Fruit fly (Drosophila melanogaster) whole organism, embryonic: ENCODE results near the gene GstO3.

Experiments
- BEAF-32 ChIP-seq: fragments of 200-800 bp; sonication (Bioruptor generic); optimal IDR thresholded peaks from 3 replicates; lab custom pipeline; 2017; ENCODE audit warnings: missing biosample characterization, missing genetic modification characterization, mild to moderate bottlenecking, moderate library complexity, missing genetic modification reagents
- Bgb ChIP-seq: fragments of 200-800 bp; sonication (Bioruptor generic); IDR thresholded peaks from 2 replicates; pipeline ENCODE4 v1.3.6; 2022; ENCODE audit warnings: missing biosample characterization, missing genetic modification characterization; ENCODE audit not compliant: partially characterized antibody
- Bteb2 ChIP-seq: fragments of 200-800 bp; sonication (Bioruptor generic); optimal IDR thresholded peaks from 2 replicates; lab custom pipeline; 2016; ENCODE audit warnings: missing biosample characterization, missing genetic modification characterization
- CG11247 ChIP-seq: fragments of 200-800 bp; sonication (Bioruptor generic); IDR thresholded peaks from 2 replicates; pipeline ENCODE4 v1.3.6; 2022; ENCODE audit warnings: missing biosample characterization, missing genetic modification characterization
- CG14050 ChIP-seq: fragments of 200-800 bp; sonication (Bioruptor generic); IDR thresholded peaks from 3 replicates; pipeline ENCODE4 v1.3.6; 2022; ENCODE audit warnings: missing biosample characterization, missing genetic modification characterization
- CG18262 ChIP-seq: fragments of 200-800 bp; optimal IDR thresholded peaks from 3 replicates; lab custom pipeline; 2019; ENCODE audit warnings: missing biosample characterization, mild to moderate bottlenecking, missing genetic modification characterization, moderate library complexity
- CG18599 ChIP-seq: fragments of 200-800 bp; sonication (Bioruptor generic); optimal IDR thresholded peaks from 3 replicates; lab custom pipeline; 2017; ENCODE audit warnings: missing biosample characterization, missing genetic modification characterization, mild to moderate bottlenecking, moderate library complexity, missing genetic modification reagents
- CG18764 ChIP-seq: fragments of 200-800 bp; sonication (Bioruptor generic); optimal IDR thresholded peaks from 3 replicates; lab custom pipeline; 2016; ENCODE audit warnings: missing biosample characterization, missing genetic modification characterization
- CG2120 ChIP-seq: fragments of 200-800 bp; sonication (Bioruptor generic); optimal IDR thresholded peaks from 3 replicates; lab custom pipeline; 2016; ENCODE audit warnings: missing biosample characterization, missing genetic modification characterization
- CG32532 ChIP-seq: fragments of 200-800 bp; sonication (Bioruptor generic); IDR thresholded peaks from 2 replicates; pipeline ENCODE4 v1.3.6; 2022; ENCODE audit warnings: missing biosample characterization, missing genetic modification characterization
- CG34224 ChIP-seq: fragments of 200-800 bp; sonication (Bioruptor generic); IDR thresholded peaks from 3 replicates; pipeline ENCODE4 v1.3.6; 2022; ENCODE audit warnings: missing biosample characterization, missing genetic modification characterization; ENCODE audit not compliant: partially characterized antibody
- CG3995 ChIP-seq: fragments of 200-800 bp; sonication (Bioruptor generic); optimal IDR thresholded peaks from 3 replicates; lab custom pipeline; 2016; ENCODE audit warnings: missing biosample characterization, missing genetic modification characterization
- CG4424 ChIP-seq: fragments of 200-800 bp; sonication (Bioruptor generic); optimal IDR thresholded peaks from 3 replicates; lab custom pipeline; 2016; ENCODE audit warnings: missing biosample characterization, missing genetic modification characterization
- CG4617 ChIP-seq: fragments of 200-800 bp; sonication (Bioruptor generic); optimal IDR thresholded peaks from 3 replicates; lab custom pipeline; 2016; ENCODE audit warnings: missing biosample characterization, missing genetic modification characterization, borderline replicate concordance
- CG4820 ChIP-seq: fragments of 200-800 bp; sonication (Bioruptor generic); optimal IDR thresholded peaks from 3 replicates; lab custom pipeline; 2016; ENCODE audit warnings: missing biosample characterization, missing genetic modification characterization
- CG9215 ChIP-seq: fragments of 200-800 bp; sonication (Bioruptor generic); IDR thresholded peaks from 2 replicates; pipeline ENCODE4 v1.3.6; 2022; ENCODE audit warnings: missing biosample characterization, missing genetic modification characterization
- CTCF ChIP-seq: fragments of 200-800 bp; sonication (Bioruptor generic); optimal IDR thresholded peaks from 2 replicates; lab custom pipeline; 2017; ENCODE audit warnings: missing biosample characterization, mild to moderate bottlenecking, missing genetic modification characterization, moderate library complexity
- D19A ChIP-seq: fragments of 200-800 bp; optimal IDR thresholded peaks from 3 replicates; lab custom pipeline; 2019; ENCODE audit warnings: missing biosample characterization, mild to moderate bottlenecking, missing genetic modification characterization, moderate library complexity
- Dfd ChIP-seq, 2 experiments: fragments of >200 bp; optimal IDR thresholded peaks; 2 replicates each; lab custom pipeline; 2017; ENCODE audit warnings: missing biosample characterization in 2 of 2, missing genetic modification characterization in 2 of 2
- Dll ChIP-seq: fragments of 200-800 bp; sonication (Bioruptor generic); IDR thresholded peaks from 4 replicates; pipeline ENCODE4 v1.3.6; 2022; ENCODE audit warnings: missing biosample characterization, missing genetic modification characterization; ENCODE audit not compliant: partially characterized antibody
- Fer1 ChIP-seq: fragments of 200-800 bp; sonication (Bioruptor generic); optimal IDR thresholded peaks from 2 replicates; lab custom pipeline; 2017; ENCODE audit warnings: missing biosample characterization, mild to moderate bottlenecking, missing genetic modification characterization
- Gug ChIP-seq: fragments of 200-800 bp; sonication (Bioruptor generic); IDR thresholded peaks from 4 replicates; pipeline ENCODE4 v1.3.6; 2022; ENCODE audit warnings: missing biosample characterization, missing genetic modification characterization
- HLH54F ChIP-seq: fragments of 200-800 bp; sonication (Bioruptor generic); optimal IDR thresholded peaks from 3 replicates; lab custom pipeline; 2016; ENCODE audit warnings: missing biosample characterization, missing genetic modification characterization
- Hand ChIP-seq: fragments of 200-800 bp; sonication (Bioruptor generic); optimal IDR thresholded peaks from 2 replicates; lab custom pipeline; 2017; ENCODE audit warnings: mild to moderate bottlenecking, missing biosample characterization, missing genetic modification reagents, missing genetic modification characterization
- Hsf ChIP-seq: fragments of 200-800 bp; sonication (Bioruptor generic); optimal IDR thresholded peaks from 3 replicates; lab custom pipeline; 2016; ENCODE audit warnings: missing biosample characterization, missing genetic modification characterization
- Med ChIP-seq: fragments of 200-800 bp; sonication (Bioruptor generic); peaks from one replicate; lab custom pipeline; 2016; ENCODE audit warnings: missing biosample characterization, missing genetic modification characterization, mild to moderate bottlenecking, inconsistent platforms, moderate library complexity
- Meics ChIP-seq: fragments of 200-800 bp; sonication (Bioruptor generic); optimal IDR thresholded peaks from 2 replicates; lab custom pipeline; 2017; ENCODE audit warnings: missing biosample characterization, mild to moderate bottlenecking, missing genetic modification characterization
- NFAT ChIP-seq: fragments of 200-800 bp; sonication (Bioruptor generic); IDR thresholded peaks from 2 replicates; pipeline ENCODE4 v1.3.6; 2022; ENCODE audit warnings: missing biosample characterization, missing genetic modification characterization
- Opbp ChIP-seq: fragments of 200-800 bp; sonication (Bioruptor generic); IDR thresholded peaks from 3 replicates; pipeline ENCODE4 v1.3.6; 2022; ENCODE audit warnings: missing biosample characterization, missing genetic modification characterization; ENCODE audit not compliant: partially characterized antibody
- Pdp1 ChIP-seq, 2 experiments: fragments of 200-800 bp; sonication (Bioruptor generic); optimal IDR thresholded peaks; 3 replicates each; lab custom pipeline; 2016; ENCODE audit warnings: missing biosample characterization in 2 of 2, missing genetic modification characterization in 2 of 2, mild to moderate bottlenecking in 1 of 2, moderate library complexity in 1 of 2
- Scr ChIP-seq: fragments of 200-800 bp; sonication (Bioruptor generic); IDR thresholded peaks from 2 replicates; pipeline ENCODE4 v1.3.6; 2022; ENCODE audit warnings: missing biosample characterization, missing genetic modification characterization; ENCODE audit not compliant: partially characterized antibody
- Six4 ChIP-seq: fragments of 200-800 bp; sonication (Bioruptor generic); optimal IDR thresholded peaks from 2 replicates; lab custom pipeline; 2016; ENCODE audit warnings: missing biosample characterization, missing genetic modification characterization
- Sox102F ChIP-seq: fragments of 200-800 bp; sonication (Bioruptor generic); optimal IDR thresholded peaks from 2 replicates; lab custom pipeline; 2018; ENCODE audit warnings: missing biosample characterization, mild to moderate bottlenecking, missing genetic modification characterization, moderate library complexity
- Vsx1 ChIP-seq: fragments of 200-800 bp; sonication (Bioruptor generic); optimal IDR thresholded peaks from 2 replicates; lab custom pipeline; 2017; ENCODE audit warnings: missing biosample characterization, mild to moderate bottlenecking, missing genetic modification characterization, missing genetic modification reagents
- bcd ChIP-seq: fragments of 200-800 bp; sonication (Bioruptor generic); optimal IDR thresholded peaks from 2 replicates; lab custom pipeline; 2017; ENCODE audit warnings: missing biosample characterization, mild to moderate bottlenecking, missing genetic modification characterization
- chif ChIP-seq, 2 experiments: fragments of 200-800 bp; sonication (Bioruptor generic); optimal IDR thresholded peaks; 3 replicates each; lab custom pipeline; 2016; ENCODE audit warnings: missing biosample characterization in 2 of 2, missing genetic modification characterization in 2 of 2
- croc ChIP-seq: fragments of 200-800 bp; sonication (Bioruptor generic); conservative IDR thresholded peaks from 3 replicates; pipeline ENCODE4 v1.3.6; 2022; ENCODE audit warnings: missing biosample characterization, missing genetic modification characterization
- dati ChIP-seq: fragments of 200-800 bp; sonication (Bioruptor generic); IDR thresholded peaks from 2 replicates; pipeline ENCODE4 v1.3.6; 2022; ENCODE audit warnings: missing biosample characterization, missing genetic modification characterization
- ems ChIP-seq: fragments of 200-800 bp; sonication (Bioruptor generic); optimal IDR thresholded peaks from 3 replicates; lab custom pipeline; 2016; ENCODE audit warnings: missing biosample characterization, missing genetic modification characterization
- eve ChIP-seq, 2 experiments: fragments of >200 bp; optimal IDR thresholded peaks; 2 replicates each; lab custom pipeline; 2017; ENCODE audit warnings: missing biosample characterization in 2 of 2, missing genetic modification characterization in 2 of 2
- fd102C ChIP-seq: fragments of 200-800 bp; sonication (Bioruptor generic); optimal IDR thresholded peaks from 2 replicates; lab custom pipeline; 2018; ENCODE audit warnings: missing biosample characterization, mild to moderate bottlenecking, missing genetic modification characterization, moderate library complexity
- gro ChIP-seq: fragments of 200-800 bp; sonication (Bioruptor generic); optimal IDR thresholded peaks from 2 replicates; lab custom pipeline; 2016; ENCODE audit warnings: missing biosample characterization, missing genetic modification characterization
- hth ChIP-seq: fragments of >200 bp; optimal IDR thresholded peaks from 2 replicates; lab custom pipeline; 2017; ENCODE audit warnings: inconsistent platforms
- insv ChIP-seq, 2 experiments: fragments of 200-800 bp; sonication (Bioruptor generic); optimal IDR thresholded peaks; 3 replicates each; lab custom pipeline; 2016 to 2018; ENCODE audit warnings: missing biosample characterization in 2 of 2, missing genetic modification characterization in 2 of 2
- luna ChIP-seq: fragments of 200-800 bp; sonication (Bioruptor generic); optimal IDR thresholded peaks from 2 replicates; lab custom pipeline; 2016; ENCODE audit warnings: missing biosample characterization, missing genetic modification characterization
- nerfin-1 ChIP-seq: fragments of 200-800 bp; sonication (Bioruptor generic); optimal IDR thresholded peaks from 3 replicates; lab custom pipeline; 2019; ENCODE audit warnings: missing biosample characterization, mild to moderate bottlenecking, missing genetic modification characterization, moderate library complexity
- schlank ChIP-seq: fragments of 200-800 bp; sonication (Bioruptor generic); optimal IDR thresholded peaks from 2 replicates; lab custom pipeline; 2018; ENCODE audit warnings: missing biosample characterization, mild to moderate bottlenecking, missing genetic modification characterization
- sens ChIP-seq: fragments of 200-800 bp; sonication (Bioruptor generic); peaks from one replicate; lab custom pipeline; 2016; ENCODE audit warnings: missing biosample characterization, missing genetic modification characterization
- tap ChIP-seq: fragments of 200-800 bp; optimal IDR thresholded peaks from 3 replicates; lab custom pipeline; 2019; ENCODE audit warnings: missing biosample characterization, mild to moderate bottlenecking, missing genetic modification characterization, moderate library complexity
- vnd ChIP-seq: fragments of 200-800 bp; sonication (Bioruptor generic); IDR thresholded peaks from 3 replicates; pipeline ENCODE4 v1.3.6; 2022; ENCODE audit warnings: missing biosample characterization, missing genetic modification characterization; ENCODE audit not compliant: partially characterized antibody
- yki ChIP-seq: fragments of >200 bp; optimal IDR thresholded peaks from 3 replicates; lab custom pipeline; 2018
- zfh1 ChIP-seq: fragments of 200-800 bp; sonication (Bioruptor generic); IDR thresholded peaks from 3 replicates; pipeline ENCODE4 v1.3.6; 2022; ENCODE audit warnings: missing biosample characterization, missing genetic modification characterization

GstO3 gene

DNA sequence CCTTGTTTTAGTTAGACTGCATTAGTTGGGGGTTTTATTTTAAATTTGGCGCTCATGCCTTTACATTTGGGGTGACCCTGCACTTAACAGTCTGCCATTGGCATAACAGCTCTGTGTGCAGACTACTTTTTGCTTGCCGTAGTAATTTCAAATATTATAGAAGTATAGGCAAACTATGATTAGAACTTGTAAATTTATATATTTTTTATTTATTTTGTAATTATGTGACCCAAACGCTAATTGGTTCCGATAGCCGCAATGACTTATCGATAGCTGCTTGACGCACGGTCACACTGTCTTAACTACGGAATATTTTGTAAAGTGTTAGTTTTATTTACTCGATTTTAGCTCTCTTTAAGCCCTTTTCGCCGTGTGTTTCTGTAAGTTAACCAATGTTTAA is 26.0 kb downstream of the GstO3 start, which contains the start of gene rhea (continued):
- TF ChIP-seq Vsx1 (GFP tag; lab: Kevin White, UChicago) (peak; percentile 28), CG3995 (GFP tag; lab: Kevin White, UChicago) (peak; percentile 82), Six4 (GFP tag; lab: Kevin White, UChicago) (peak; percentile 30), CG14050 (no peak), Hsf (no peak), tap (tag; lab: Kevin White, UChicago) (peak; percentile 13), Pdp1 (GFP tag; optimal IDR thresholded peaks at IDR 0.05; lab: Kevin White, UChicago) (peak in 1 of 2 experiments; percentile 56), Bgb (peak; percentile 83), dati (no peak), BEAF-32 (GFP tag; lab: Kevin White, UChicago) (peak; percentile 84), fd102C (GFP tag; lab: Kevin White, UChicago) (no peak), chif (GFP tag; optimal IDR thresholded peaks at IDR 0.05; lab: Kevin White, UChicago) (no peak), D19A (tag; lab: Kevin White, UChicago) (peak; percentile 3), Hand (GFP tag; lab: Kevin White, UChicago) (no peak), Dfd (GFP tag; optimal IDR thresholded peaks at IDR 0.05; lab: Kevin White, UChicago) (no peak), insv (GFP tag; optimal IDR thresholded peaks at IDR 0.05; lab: Kevin White, UChicago) (no peak), CG34224 (GFP tag; lab: Robert Waterston, UW) (peak; percentile 82), CG4820 (GFP tag; lab: Kevin White, UChicago) (peak; percentile 19), nerfin-1 (tag; lab: Kevin White, UChicago) (no peak), vnd (peak; percentile 59; the same call in 2 of the 3 replicates), bcd (GFP tag; lab: Kevin White, UChicago) (no peak), ems (GFP tag; lab: Kevin White, UChicago) (peak; percentile 12), CG2120 (GFP tag; lab: Kevin White, UChicago) (peak; percentile 7), yki (no peak), eve (GFP tag; optimal IDR thresholded peaks at IDR 0.05; lab: Kevin White, UChicago) (no peak), sens (GFP tag; lab: Kevin White, UChicago) (peak; percentile 73), Opbp (GFP tag; lab: Robert Waterston, UW) (peak; percentile 80; the same call in 1 of the 3 replicates), croc (no peak), luna (GFP tag; lab: Kevin White, UChicago) (no peak), Fer1 (GFP tag; lab: Kevin White, UChicago) (peak; percentile 23), CG11247 (GFP tag; lab: Robert Waterston, UW) (no peak), CG18262 (tag; lab: Kevin White, UChicago) (peak; percentile 34), CG32532 (GFP tag; lab: Robert Waterston, UW) (0 out of 2 replicates have a peak, but pooled peaks have one; percentile 34), schlank (no peak), CG18764 (GFP tag; lab: Kevin White, UChicago) (peak; percentile 6), zfh1 (GFP tag; lab: Robert Waterston, UW) (0 out of 3 replicates have a peak, but pooled peaks have one; percentile 22), Sox102F (GFP tag; lab: Kevin White, UChicago) (peak; percentile 18), Gug (GFP tag; lab: Robert Waterston, UW) (no peak), gro (GFP tag; lab: Kevin White, UChicago) (no peak), CG4424 (GFP tag; lab: Kevin White, UChicago) (peak; percentile 22), hth (no peak), Meics (GFP tag; lab: Kevin White, UChicago) (no peak), Bteb2 (GFP tag; lab: Kevin White, UChicago) (no peak), CG18599 (GFP tag; lab: Kevin White, UChicago) (no peak), HLH54F (GFP tag; lab: Kevin White, UChicago) (no peak), NFAT (GFP tag; lab: Robert Waterston, UW) (peak; percentile 61; the same call in 1 of the 2 replicates), Dll (GFP tag; lab: Robert Waterston, UW) (peak; percentile 90), CG9215 (no peak), Scr (GFP tag; lab: Robert Waterston, UW) (peak; percentile 84), Med (GFP tag; lab: Kevin White, UChicago) (peak; percentile 56), CG4617 (peak; percentile 86), CTCF (GFP tag; lab: Kevin White, UChicago) (peak; percentile 28)
